Worm (Caenorhabditis elegans) whole organism, L4 larva: ENCODE results near the gene srv-30.

Source experiments
- ZK546.5 ChIP-seq, 2 experiments: sonication (generic microtip); optimal IDR thresholded peaks; 2 replicates each; lab custom pipeline; 2017; ENCODE audit warnings: missing biosample characterization in 2 of 2, missing genetic modification characterization in 2 of 2
- ama-1 ChIP-seq: fragments of 150-350 bp; optimal IDR thresholded peaks from 2 replicates; lab custom pipeline; 2014; ENCODE audit warnings: inconsistent platforms, mixed read lengths
- hlh-11 ChIP-seq: fragments of 200-800 bp; sonication (Bioruptor generic); optimal IDR thresholded peaks from 2 replicates; lab custom pipeline; 2018; ENCODE audit warnings: mild to moderate bottlenecking, missing genetic modification characterization, missing compliant biosample characterization
- mdl-1 ChIP-seq, 2 experiments: fragments of 150-350 bp in 1 of 2; sonication (generic microtip) in 1 of 2; optimal IDR thresholded peaks; 2 replicates each; lab custom pipeline; 2014 to 2017; ENCODE audit warnings: missing biosample characterization in 2 of 2, missing genetic modification characterization in 2 of 2
- mep-1 ChIP-seq: fragments of 150-350 bp; sonication (generic microtip); optimal IDR thresholded peaks from 3 replicates; lab custom pipeline; 2014; ENCODE audit warnings: missing biosample characterization, missing genetic modification characterization
- nhr-10 ChIP-seq: fragments of 150-350 bp; optimal IDR thresholded peaks from 2 replicates; lab custom pipeline; 2014; ENCODE audit warnings: missing biosample characterization, missing genetic modification characterization
- nhr-11 ChIP-seq: fragments of 150-350 bp; optimal IDR thresholded peaks from 2 replicates; lab custom pipeline; 2014; ENCODE audit warnings: missing biosample characterization, missing genetic modification characterization
- nhr-28 ChIP-seq: fragments of 150-350 bp; optimal IDR thresholded peaks from 2 replicates; lab custom pipeline; 2014; ENCODE audit warnings: missing biosample characterization, missing genetic modification characterization
- nhr-76 ChIP-seq: fragments of 150-350 bp; optimal IDR thresholded peaks from 2 replicates; lab custom pipeline; 2014; ENCODE audit warnings: missing biosample characterization, missing genetic modification characterization
- skn-1 ChIP-seq: fragments of 150-350 bp; optimal IDR thresholded peaks from 2 replicates; lab custom pipeline; 2014; ENCODE audit warnings: missing biosample characterization, missing genetic modification characterization
- snpc-1.2 ChIP-seq: fragments of 200-800 bp; sonication (Bioruptor generic); IDR thresholded peaks from 2 replicates; pipeline ENCODE4 v1.3.6; 2022; ENCODE audit warnings: missing genetic modification reagents, missing genetic modification characterization, missing compliant biosample characterization
- snpc-4 ChIP-seq: fragments of 150-350 bp; optimal IDR thresholded peaks from 2 replicates; lab custom pipeline; 2014; ENCODE audit warnings: missing biosample characterization, missing genetic modification characterization
- unc-39 ChIP-seq: sonication (generic microtip); optimal IDR thresholded peaks from 2 replicates; lab custom pipeline; 2017; ENCODE audit warnings: missing biosample characterization, missing genetic modification characterization
- unc-62 ChIP-seq, 3 experiments: fragments of 150-350 bp in 1 of 3; sonication (generic microtip); optimal IDR thresholded peaks in 2 of 3; peaks in 1 of 3; 1 replicate in 1 of 3; 2 replicates in 2 of 3; lab custom pipeline; 2014 to 2017; ENCODE audit warnings: missing biosample characterization in 3 of 3, missing genetic modification characterization in 3 of 3, missing genetic modification reagents in 3 of 3, missing genotype in 1 of 3

DNA sequence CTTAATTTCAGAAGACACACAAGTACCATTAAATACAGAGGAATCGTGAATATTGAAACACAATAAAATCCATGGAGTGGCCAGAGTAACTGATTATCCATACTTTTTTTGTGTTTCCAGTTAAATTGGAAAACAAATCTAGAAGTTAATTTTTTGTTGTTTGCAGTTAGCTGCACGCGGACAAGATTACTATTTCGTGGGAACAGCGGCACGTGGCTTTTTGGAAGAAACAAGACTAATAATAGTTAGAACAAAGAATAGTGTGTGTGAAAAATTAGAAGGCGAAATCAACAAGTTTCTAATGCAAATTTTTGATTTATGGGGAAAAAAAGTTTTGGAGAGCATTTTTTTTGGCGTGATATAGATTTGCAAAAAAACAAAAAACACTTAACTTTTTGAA is 2.7 kb downstream of the srv-30 start, which contains the start of gene srv-29:
- no peak for TF ChIP-seq nhr-11 (tag; lab: Kevin White, UChicago)
- TF ChIP-seq nhr-76: no peak
- no peak for TF ChIP-seq nhr-10 (tag; lab: Kevin White, UChicago)
- TF ChIP-seq nhr-28: no peak
- no peak for TF ChIP-seq snpc-4 (tag; lab: Kevin White, UChicago)
- TF ChIP-seq hlh-11 (tag; lab: Kevin White, UChicago): no peak
- no peak for TF ChIP-seq unc-39 (tag; lab: Kevin White, UChicago)
- no peak for TF ChIP-seq skn-1 (tag; lab: Kevin White, UChicago)
- no peak for TF ChIP-seq ama-1 (lab: Kevin White, UChicago)
- TF ChIP-seq unc-62 (GFP tag; optimal IDR thresholded peaks at IDR 0.05 in 1 of 2; lab: Kevin White, UChicago): no peak
- no peak for TF ChIP-seq unc-62 (tag; optimal IDR thresholded peaks at IDR 0.05; lab: Kevin White, UChicago)
- TF ChIP-seq mdl-1 (tag; optimal IDR thresholded peaks at IDR 0.05; lab: Kevin White, UChicago): no peak
- no peak for TF ChIP-seq ZK546.5 (tag; optimal IDR thresholded peaks at IDR 0.05; lab: Kevin White, UChicago)
- TF ChIP-seq mep-1 (tag; lab: Kevin White, UChicago): no peak
- no peak for TF ChIP-seq snpc-1.2 (GFP tag; lab: Robert Waterston, UW)
